Worm (Caenorhabditis elegans): ENCODE measurements around the gene unc-30.

Gene unc-30

ce11 chrIV:13077694-13078093, 41.1 kb upstream of the unc-30 start (continued):
- TF ChIP-seq alr-1 (tag; optimal IDR thresholded peaks at IDR 0.05; ENCODE audit: borderline replicate concordance): no peak
- TF ChIP-seq hpl-2 (GFP tag; optimal IDR thresholded peaks at IDR 0.05): no peak
- peak in 1 of 2 experiments; percentile 50 for TF ChIP-seq lin-35 (GFP tag; optimal IDR thresholded peaks at IDR 0.05)
- peak; percentile 63 for TF ChIP-seq lin-14 (GFP tag; optimal IDR thresholded peaks at IDR 0.05)
- TF ChIP-seq swsn-7 (tag; optimal IDR thresholded peaks at IDR 0.05): no peak
- TF ChIP-seq zag-1 (tag; optimal IDR thresholded peaks at IDR 0.05): no peak
- no peak for TF ChIP-seq hlh-4 (tag; optimal IDR thresholded peaks at IDR 0.05)
- TF ChIP-seq C04F5.9 (tag; optimal IDR thresholded peaks at IDR 0.05): no peak
- no peak for TF ChIP-seq snpc-4 (tag; optimal IDR thresholded peaks at IDR 0.05)
- no peak for TF ChIP-seq lin-39 (tag; optimal IDR thresholded peaks at IDR 0.05)
- TF ChIP-seq nhr-47 (tag; optimal IDR thresholded peaks at IDR 0.05): no peak
- no peak for TF ChIP-seq hlh-17 (GFP tag; optimal IDR thresholded peaks at IDR 0.05; ENCODE audit: borderline replicate concordance)
- TF ChIP-seq Y116A8C.19 (tag; optimal IDR thresholded peaks at IDR 0.05; ENCODE audit: borderline replicate concordance): no peak
- TF ChIP-seq nhr-11 (tag; optimal IDR thresholded peaks at IDR 0.05): no peak
- TF ChIP-seq mef-2 (tag; optimal IDR thresholded peaks at IDR 0.05): no peak
- no peak for TF ChIP-seq tbx-2 (tag; optimal IDR thresholded peaks at IDR 0.05)
- TF ChIP-seq fos-1 (tag; optimal IDR thresholded peaks at IDR 0.05): no peak
- no peak for TF ChIP-seq ets-5 (GFP tag; IDR thresholded peaks at IDR 0.05)
- TF ChIP-seq ceh-90 (tag; optimal IDR thresholded peaks at IDR 0.05): no peak
- no peak for TF ChIP-seq tlp-1 (tag; optimal IDR thresholded peaks at IDR 0.05)
- no peak for TF ChIP-seq unc-86 (tag; optimal IDR thresholded peaks at IDR 0.05)
- TF ChIP-seq fkh-4 (tag; optimal IDR thresholded peaks at IDR 0.05; ENCODE audit: borderline replicate concordance): no peak
- TF ChIP-seq pqm-1 (tag; optimal IDR thresholded peaks at IDR 0.05): no peak
- peak; percentile 42 for TF ChIP-seq snu-23 (GFP tag; optimal IDR thresholded peaks at IDR 0.05)
- TF ChIP-seq unc-62 (GFP tag; optimal IDR thresholded peaks at IDR 0.05): no peak
- TF ChIP-seq ces-1 (GFP tag; optimal IDR thresholded peaks at IDR 0.05): no peak
- TF ChIP-seq aha-1 (tag; optimal IDR thresholded peaks at IDR 0.05): no peak
- no peak for TF ChIP-seq pag-3 (tag; optimal IDR thresholded peaks at IDR 0.05; ENCODE audit: borderline replicate concordance, insufficient read depth)
- TF ChIP-seq sup-37 (GFP tag; optimal IDR thresholded peaks at IDR 0.05): no peak
- no peak for TF ChIP-seq egl-27 (tag; optimal IDR thresholded peaks at IDR 0.05)
- TF ChIP-seq fkh-10 (GFP tag; optimal IDR thresholded peaks at IDR 0.05): no peak

ce11 chrIV:13078342-13078741, 40.4 kb upstream of the unc-30 start:
- TF ChIP-seq elt-2 (tag; optimal IDR thresholded peaks at IDR 0.05) (no peak), nhr-28 (tag; optimal IDR thresholded peaks at IDR 0.05) (no peak), fkh-4 (tag; optimal IDR thresholded peaks at IDR 0.05; ENCODE audit: borderline replicate concordance) (no peak), zag-1 (tag; optimal IDR thresholded peaks at IDR 0.05) (no peak), nhr-85 (tag) (no peak), lir-3 (tag; optimal IDR thresholded peaks at IDR 0.05; ENCODE audit: poor library complexity) (no peak), ama-1 (optimal IDR thresholded peaks at IDR 0.05) (no peak), ceh-8 (GFP tag; optimal IDR thresholded peaks at IDR 0.05) (no peak), F16B12.6 (tag; optimal IDR thresholded peaks at IDR 0.05) (no peak)

- TF ChIP-seq swsn-7 (tag; optimal IDR thresholded peaks at IDR 0.05) (no peak), nhr-90 (tag; optimal IDR thresholded peaks at IDR 0.05; ENCODE audit: poor library complexity) (peak; percentile 43), dsc-1 (tag; optimal IDR thresholded peaks at IDR 0.05) (no peak), hlh-17 (GFP tag; optimal IDR thresholded peaks at IDR 0.05; ENCODE audit: borderline replicate concordance) (no peak), skn-1 (tag; optimal IDR thresholded peaks at IDR 0.05) (no peak), lsy-2 (tag; optimal IDR thresholded peaks at IDR 0.05) (no peak), unc-86 (tag; optimal IDR thresholded peaks at IDR 0.05) (no peak), snu-23 (GFP tag; optimal IDR thresholded peaks at IDR 0.05) (peak; percentile 25), elt-2 (tag; optimal IDR thresholded peaks at IDR 0.05) (no peak), tlp-1 (tag; optimal IDR thresholded peaks at IDR 0.05) (no peak), ztf-11 (tag; optimal IDR thresholded peaks at IDR 0.05) (no peak), zip-4 (GFP tag; optimal IDR thresholded peaks at IDR 0.05) (no peak), nhr-76 (tag; optimal IDR thresholded peaks at IDR 0.05) (no peak), hlh-4 (tag; optimal IDR thresholded peaks at IDR 0.05) (no peak), jun-1 (tag; optimal IDR thresholded peaks at IDR 0.05) (peak; percentile 24), nhr-77 (tag; optimal IDR thresholded peaks at IDR 0.05) (no peak), mep-1 (tag; optimal IDR thresholded peaks at IDR 0.05) (no peak), mab-9 (GFP tag; IDR thresholded peaks at IDR 0.05) (no peak), nhr-71 (tag; optimal IDR thresholded peaks at IDR 0.05) (peak; percentile 62), mef-2 (tag; optimal IDR thresholded peaks at IDR 0.05) (no peak), ets-5 (GFP tag; IDR thresholded peaks at IDR 0.05) (no peak), nhr-11 (tag; optimal IDR thresholded peaks at IDR 0.05) (no peak), irx-1 (tag; optimal IDR thresholded peaks at IDR 0.05) (no peak)
These were observed 39.7 kb upstream of the unc-30 start, which contains the start of gene C39E9.8 for ce11 chrIV:13079119-13079518. TSS of gene C39E9.8 (plus strand) at chrIV:13079446.
